Worm (Caenorhabditis elegans): ENCODE results near the gene polh-1.

DNA sequence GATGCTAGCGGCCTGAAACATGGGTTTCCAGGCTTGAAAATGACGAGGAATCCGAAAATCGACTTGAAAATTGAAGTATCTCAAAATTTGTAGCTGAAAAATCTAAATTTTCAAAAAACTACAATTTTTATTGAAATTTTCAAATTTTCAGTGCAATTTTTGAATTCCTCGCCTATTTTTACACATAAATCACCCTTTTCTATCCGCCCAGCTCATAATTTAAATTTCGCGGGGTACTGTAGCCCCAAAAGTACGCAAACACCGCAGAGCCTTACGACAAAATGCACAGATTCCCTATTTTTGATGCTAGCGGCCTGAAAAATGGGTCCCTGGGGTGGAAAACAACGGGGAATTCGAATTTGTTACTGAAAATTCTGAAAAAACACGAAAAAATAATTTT lies 18.6 kb downstream of the polh-1 start:
- no peak for TF ChIP-seq him-1 (tag; optimal IDR thresholded peaks at IDR 0.05)
- no peak for TF ChIP-seq W03F9.2 (tag; optimal IDR thresholded peaks at IDR 0.05)
- no peak for TF ChIP-seq dao-5 (tag; optimal IDR thresholded peaks at IDR 0.05)

All from whole organism, L4/young adult.